Fruit fly (Drosophila melanogaster): ENCODE measurements around the gene CG32547.

The CG32547 gene

DNA sequence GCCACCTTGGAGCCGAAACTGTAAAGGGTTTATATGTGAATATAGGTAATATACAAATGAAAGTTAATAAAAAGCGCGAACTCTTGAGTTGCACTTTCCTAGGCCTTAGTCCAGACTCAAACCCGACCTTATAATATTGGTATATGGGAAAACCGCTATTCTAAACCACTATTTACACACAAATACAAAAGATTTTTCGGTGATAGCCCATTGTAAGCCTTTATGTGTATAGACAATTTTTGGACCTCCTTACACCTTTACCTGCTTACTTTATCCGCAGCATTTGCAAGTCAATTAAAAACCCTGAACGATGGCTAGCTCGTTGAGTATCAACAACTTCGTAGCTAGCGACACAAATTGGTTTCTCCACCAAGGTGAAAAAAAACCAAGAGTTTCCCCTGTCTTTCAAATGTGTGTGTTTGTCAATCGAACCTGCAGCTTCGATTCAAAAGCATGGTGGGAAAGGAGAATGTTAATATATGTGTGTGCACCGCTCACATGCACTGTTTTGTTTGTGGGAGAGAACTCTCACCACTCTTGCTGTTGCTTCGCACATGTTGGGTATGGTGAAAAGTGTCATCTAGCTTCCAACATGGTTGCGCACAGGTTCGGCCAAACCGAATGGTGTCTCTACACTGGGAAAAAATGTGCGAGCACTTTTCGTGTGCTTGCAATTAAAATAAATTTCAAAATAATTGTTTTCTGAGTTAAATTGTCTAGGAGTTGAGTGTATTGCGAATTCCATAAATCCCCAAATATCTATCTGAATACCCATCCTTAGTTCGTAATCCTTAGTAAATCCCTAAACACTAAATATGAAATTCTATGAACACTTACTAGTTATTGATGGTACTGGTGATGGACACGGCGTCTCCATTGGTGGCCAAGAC is 27.6 kb upstream of the CG32547 start:
- no peak for TF ChIP-seq noc (tag; optimal IDR thresholded peaks at IDR 0.05)

- no peak for TF ChIP-seq noc (tag; optimal IDR thresholded peaks at IDR 0.05)
Measured at dm6 chrX:18504948-18505597, 25.8 kb upstream of the CG32547 start, which contains the start of gene Wnt5. Wnt5 (minus strand) TSS chrX:18505405.

DNA sequence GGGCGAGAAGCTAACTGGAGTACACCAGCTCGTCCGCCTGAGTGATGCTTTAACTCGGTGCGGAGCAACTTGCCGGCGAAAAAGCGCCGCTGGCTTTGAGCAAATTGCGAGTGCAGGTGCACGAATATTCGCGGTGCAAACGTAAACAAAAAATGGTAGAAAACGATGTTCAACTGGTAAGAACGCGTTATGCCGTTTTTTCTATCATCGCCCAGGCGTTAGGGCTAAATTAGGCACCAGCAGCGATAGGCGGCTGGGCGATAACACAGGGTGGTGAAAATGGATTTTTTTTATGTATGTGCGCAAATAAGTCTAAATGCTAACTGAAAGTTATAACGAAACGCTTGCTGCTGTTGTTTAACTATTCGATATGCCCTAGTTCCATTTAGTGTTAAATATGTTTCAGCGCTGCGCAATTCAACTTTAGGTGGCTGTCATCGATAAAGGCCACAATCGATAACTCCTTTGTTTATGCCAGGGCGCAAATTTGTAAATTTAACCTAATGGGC is 20.4 kb upstream of the CG32547 start, which contains the start of the genes Pgant7 and Xrcc2:
Gene Pgant7 (minus strand): TSS at position 308 of the 509 bp plus-strand sequence.
Gene Xrcc2 (plus strand): TSS at position 449 of the 509 bp plus-strand sequence.
- TF ChIP-seq noc (tag; optimal IDR thresholded peaks at IDR 0.05) = no peak

DNA sequence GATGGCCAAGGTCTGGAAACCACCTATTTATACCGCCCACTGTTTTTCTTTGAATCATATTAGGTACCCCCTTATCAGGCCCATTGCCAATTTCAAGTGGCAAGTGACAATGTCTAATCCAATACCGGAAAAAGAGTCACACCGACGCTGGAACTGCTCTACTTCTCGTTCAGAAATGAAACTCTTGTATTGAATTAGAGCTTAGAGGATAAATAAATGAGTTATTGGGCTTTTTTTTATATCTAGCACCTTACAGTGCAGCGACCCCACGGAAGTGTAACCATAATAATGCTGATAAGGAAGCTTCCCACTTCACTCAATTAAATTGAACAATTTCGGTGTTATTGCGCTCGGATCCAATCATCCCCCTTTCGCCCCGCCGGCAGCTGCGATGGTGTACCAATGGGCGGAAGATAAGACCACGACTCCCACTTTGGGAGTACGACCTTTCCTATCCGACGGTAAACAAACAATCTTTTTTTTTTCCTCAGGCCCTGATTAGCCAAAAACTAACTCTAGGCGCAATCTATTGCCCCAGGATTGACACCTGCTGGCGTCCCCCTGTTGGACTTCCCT is 15.0 kb upstream of the CG32547 start, which contains the start of gene CG15043:
Gene CG15043 (minus strand): TSS at position 4 of the 576 bp plus-strand sequence.
- TF ChIP-seq noc (tag; optimal IDR thresholded peaks at IDR 0.05) = peak; percentile 62

DNA sequence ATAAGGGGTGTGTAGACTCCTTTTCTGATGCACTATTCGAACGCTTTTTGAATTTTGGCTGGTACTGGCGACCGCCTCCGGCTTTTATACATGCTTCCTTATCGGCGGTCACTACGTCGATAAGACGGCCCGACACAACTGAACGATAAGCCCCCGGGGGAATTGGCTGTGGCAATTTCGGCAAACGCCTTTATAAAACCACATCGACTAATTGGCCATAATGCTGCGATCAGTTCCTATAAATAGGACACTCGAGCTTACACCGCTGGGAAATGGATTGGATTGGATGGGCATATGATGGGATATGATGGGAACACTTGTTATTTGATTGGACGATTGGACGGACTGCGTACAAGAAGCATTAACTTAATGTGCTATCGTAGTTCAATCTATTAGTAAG is 12.7 kb upstream of the CG32547 start, which contains the start of gene CG15044:
Gene CG15044 (minus strand): TSS at position 66 of the 400 bp plus-strand sequence.
- no peak for TF ChIP-seq noc (tag; optimal IDR thresholded peaks at IDR 0.05)

DNA sequence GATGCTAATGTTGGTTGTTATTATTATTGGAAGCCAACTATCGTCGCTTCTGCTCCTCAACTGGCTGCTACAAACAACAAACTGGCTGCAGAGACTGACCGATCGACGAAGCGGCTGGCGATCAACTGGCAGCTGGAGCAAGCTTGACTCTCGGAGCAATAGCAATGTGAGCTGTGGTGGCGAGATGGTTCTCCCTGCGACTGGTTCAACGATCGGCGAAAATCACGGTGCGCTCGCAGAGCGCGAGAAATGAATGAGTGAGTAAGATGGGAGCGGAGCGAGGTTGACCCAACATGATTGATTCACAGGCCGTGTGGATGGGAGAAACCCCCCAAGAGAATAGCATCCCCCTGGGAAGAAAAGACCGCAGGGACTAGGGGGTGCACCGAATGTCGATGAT is 10.2 kb upstream of the CG32547 start, which contains the start of gene CG15046:
Gene CG15046 (minus strand): TSS at position 112 of the 400 bp plus-strand sequence.
- no peak for TF ChIP-seq noc (tag; optimal IDR thresholded peaks at IDR 0.05)

dm6 chrX:18486356-18487059 is 7.2 kb upstream of the CG32547 start, which contains the start of gene psh:
psh (minus strand) TSS chrX:18486921.
- TF ChIP-seq noc (tag; optimal IDR thresholded peaks at IDR 0.05) = no peak

DNA sequence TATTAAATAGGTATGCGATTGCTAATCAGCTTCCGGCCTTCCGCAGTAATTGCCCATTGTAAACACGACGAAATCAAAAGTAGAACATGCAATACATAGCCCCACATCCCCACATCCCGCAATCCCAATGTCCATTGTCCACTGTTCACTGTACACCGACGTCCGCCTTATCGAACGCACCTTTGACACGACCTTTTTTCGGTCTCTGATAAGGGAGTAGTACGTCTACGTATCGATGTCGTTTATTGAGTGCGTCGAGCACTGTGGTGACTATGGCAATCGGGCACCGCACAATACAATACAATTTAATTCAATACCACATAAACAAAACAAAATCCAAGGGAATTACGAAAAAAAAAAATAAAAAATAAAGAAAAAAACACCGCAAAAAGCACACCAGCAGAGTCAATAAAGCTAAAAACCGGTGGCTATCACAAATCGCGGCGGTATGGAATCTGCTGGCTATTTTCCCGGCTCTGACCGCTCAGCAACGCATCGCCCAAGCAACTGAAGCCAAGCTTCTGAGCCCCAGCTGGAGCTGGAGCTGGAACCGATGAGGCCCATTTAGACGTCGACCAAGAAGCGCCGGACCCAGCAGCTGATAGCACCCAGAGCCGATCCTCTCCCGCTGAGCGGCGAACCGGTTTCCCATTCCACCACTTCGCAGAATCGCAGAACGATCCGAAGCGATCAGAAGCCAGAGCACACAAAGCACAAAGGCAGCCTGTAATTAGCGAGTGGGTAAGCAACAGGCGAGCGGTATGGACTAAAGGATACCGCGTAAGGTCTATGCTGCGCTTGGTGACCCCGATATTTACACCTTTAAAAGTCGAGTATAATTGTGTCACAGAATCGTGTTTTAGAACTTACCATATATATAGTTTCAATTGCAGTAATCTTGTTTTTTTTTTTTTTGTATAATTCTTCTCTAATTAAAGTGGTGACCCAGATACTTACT is 4.3 kb upstream of the CG32547 start, which contains the start of gene Hayan:
Gene Hayan (minus strand): TSS at position 512 of the 958 bp plus-strand sequence.
- no peak for TF ChIP-seq noc (tag; optimal IDR thresholded peaks at IDR 0.05)

dm6 chrX:18482537-18482936 is 3.2 kb upstream of the CG32547 start:
- TF ChIP-seq noc (tag; optimal IDR thresholded peaks at IDR 0.05) = no peak

DNA sequence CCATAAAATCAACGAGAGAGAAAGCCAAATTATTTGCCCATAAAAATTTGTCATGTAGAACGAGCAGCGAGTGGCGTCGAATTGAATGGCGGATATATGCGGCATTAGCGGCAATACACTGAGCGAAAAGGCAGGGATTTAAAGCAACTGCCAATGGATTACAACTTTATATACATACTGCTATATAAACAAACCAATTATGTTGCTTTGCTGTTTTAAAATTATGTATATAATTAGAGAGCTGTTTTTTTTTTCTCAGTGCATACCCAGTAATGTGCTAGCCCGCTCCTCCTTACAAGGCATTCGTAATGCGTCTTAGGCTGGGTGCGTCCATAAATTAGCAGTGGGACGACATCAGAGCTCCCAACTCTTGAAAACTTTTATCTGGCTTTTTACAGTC is 11.4 kb downstream of the CG32547 start:
- no peak for TF ChIP-seq noc (tag; optimal IDR thresholded peaks at IDR 0.05)

DNA sequence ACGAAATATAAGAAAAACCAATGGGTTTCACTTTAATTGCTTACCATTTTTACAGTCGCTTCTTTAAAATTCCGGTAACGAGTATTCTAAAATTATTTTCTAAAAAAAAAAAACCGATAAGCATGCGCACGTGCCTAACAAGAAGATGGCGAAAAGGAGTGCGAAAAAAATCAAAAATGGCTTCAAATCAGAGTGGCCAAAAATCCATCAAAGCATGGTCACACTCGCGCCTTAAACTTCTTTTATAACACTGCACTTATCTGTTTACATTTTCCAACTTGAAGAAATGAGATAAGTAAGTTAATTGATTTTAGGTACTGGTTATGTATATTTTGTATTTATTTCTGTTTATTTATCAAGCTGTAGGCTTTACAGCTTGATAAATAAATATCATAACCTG is 19.0 kb downstream of the CG32547 start, which contains the start of gene CG43843:
Gene CG43843 (minus strand): TSS at position 101 of the 400 bp plus-strand sequence.
- no peak for TF ChIP-seq noc (tag; optimal IDR thresholded peaks at IDR 0.05)

dm6 chrX:18452717-18453116 is 26.6 kb downstream of the CG32547 start:
- TF ChIP-seq noc (tag; optimal IDR thresholded peaks at IDR 0.05) = no peak

- TF ChIP-seq noc (tag; optimal IDR thresholded peaks at IDR 0.05) = no peak
Measured at dm6 chrX:18440481-18440880, 38.8 kb downstream of the CG32547 start, which contains the start of gene CG32548. CG32548 (minus strand) TSS chrX:18440581.

- TF ChIP-seq noc (tag; optimal IDR thresholded peaks at IDR 0.05) = no peak
Measured at dm6 chrX:18439367-18439766, 39.9 kb downstream of the CG32547 start, which contains the start of gene CG43841. CG43841 (plus strand) TSS chrX:18439667.
